Worm (Caenorhabditis elegans): ENCODE data around the gene str-28.

The str-28 gene

ce11 chrV:7424336-7424735 lies 48.4 kb downstream of the str-28 start, which contains the start of gene F18E3.10:
F18E3.10 (minus strand) TSS chrV:7424436.
- TF ChIP-seq Y22D7AL.16 (tag; optimal IDR thresholded peaks at IDR 0.05) (no peak), sox-4 (tag; optimal IDR thresholded peaks at IDR 0.05) (no peak), ceh-19 (GFP tag; optimal IDR thresholded peaks at IDR 0.05) (no peak), ahr-1 (tag; optimal IDR thresholded peaks at IDR 0.05) (no peak)
